Worm (Caenorhabditis elegans): ENCODE results near the gene clec-80.

ce11 chrIV:2782793-2783540, 40.6 kb upstream of the clec-80 start, which contains the start of gene Y54G2A.12:
- no peak for TF ChIP-seq T22C8.4 (GFP tag; IDR thresholded peaks at IDR 0.05)
- TF ChIP-seq tab-1 (GFP tag; IDR thresholded peaks at IDR 0.05), result no peak
- no peak for TF ChIP-seq flt-1 (GFP tag; IDR thresholded peaks at IDR 0.05)
- TF ChIP-seq ztf-29 (GFP tag; IDR thresholded peaks at IDR 0.05), result no peak
- no peak for TF ChIP-seq med-1 (GFP tag; optimal IDR thresholded peaks at IDR 0.05; ENCODE audit: insufficient read depth)
- no peak for TF ChIP-seq klf-2 (GFP tag; conservative IDR thresholded peaks at IDR 0.05)
- no peak for TF ChIP-seq ztf-23 (GFP tag; IDR thresholded peaks at IDR 0.05)
- TF ChIP-seq cog-1 (tag; optimal IDR thresholded peaks at IDR 0.05), result no peak
